Worm (Caenorhabditis elegans) whole organism, L1 larva: ENCODE results near the gene pnp-1.

Experiments
- ama-1 ChIP-seq: fragments of 150-350 bp; optimal IDR thresholded peaks from 2 replicates; lab custom pipeline; 2014
- ces-1 ChIP-seq: fragments of 150-350 bp; optimal IDR thresholded peaks from 2 replicates; lab custom pipeline; 2014; ENCODE audit warnings: missing biosample characterization, missing genetic modification reagents, missing genetic modification characterization
- fos-1 ChIP-seq: fragments of 150-350 bp; optimal IDR thresholded peaks from 2 replicates; lab custom pipeline; 2014; ENCODE audit warnings: missing biosample characterization, missing genetic modification characterization
- jun-1 ChIP-seq: fragments of 150-350 bp; optimal IDR thresholded peaks from 2 replicates; lab custom pipeline; 2014; ENCODE audit warnings: missing biosample characterization, missing genetic modification reagents, missing genetic modification characterization
- lin-39 ChIP-seq: fragments of 150-350 bp; optimal IDR thresholded peaks from 2 replicates; lab custom pipeline; 2014; ENCODE audit warnings: missing biosample characterization, missing genetic modification reagents, missing genetic modification characterization
- nhr-28 ChIP-seq: fragments of 150-350 bp; optimal IDR thresholded peaks from 2 replicates; lab custom pipeline; 2014; ENCODE audit warnings: missing biosample characterization, missing genetic modification characterization
- nhr-76 ChIP-seq: sonication (generic microtip); optimal IDR thresholded peaks from 2 replicates; lab custom pipeline; 2017; ENCODE audit warnings: missing biosample characterization, missing genetic modification characterization
- pqm-1 ChIP-seq: sonication (generic microtip); optimal IDR thresholded peaks from 3 replicates; lab custom pipeline; 2017; ENCODE audit warnings: missing biosample characterization, missing genetic modification characterization
- unc-62 ChIP-seq: fragments of 150-350 bp; optimal IDR thresholded peaks from 2 replicates; lab custom pipeline; 2014; ENCODE audit warnings: missing biosample characterization, missing genetic modification reagents, missing genetic modification characterization
- zag-1 ChIP-seq: fragments of 150-350 bp; optimal IDR thresholded peaks from 2 replicates; lab custom pipeline; 2014; ENCODE audit warnings: missing biosample characterization, missing genetic modification characterization
- zip-4 ChIP-seq: fragments of 200-800 bp; sonication (Bioruptor generic); optimal IDR thresholded peaks from 2 replicates; lab custom pipeline; 2018; ENCODE audit warnings: mild to moderate bottlenecking, missing genetic modification characterization, moderate library complexity, missing compliant biosample characterization

ce11 chrIV:314475-314874 is 16.4 kb upstream of the pnp-1 start:
- no peak for TF ChIP-seq nhr-76
- TF ChIP-seq lin-39 (tag; lab: Kevin White, UChicago), result no peak
- TF ChIP-seq zip-4, result no peak
- no peak for TF ChIP-seq pqm-1 (tag; lab: Kevin White, UChicago)
- TF ChIP-seq ces-1 (GFP tag; lab: Kevin White, UChicago), result no peak
- no peak for TF ChIP-seq ama-1
- TF ChIP-seq nhr-28 (tag; lab: Kevin White, UChicago), result no peak
- TF ChIP-seq unc-62 (GFP tag; lab: Kevin White, UChicago), result no peak
- TF ChIP-seq zag-1, result no peak
- no peak for TF ChIP-seq fos-1 (tag; lab: Kevin White, UChicago)
- no peak for TF ChIP-seq jun-1 (tag; lab: Kevin White, UChicago)
